Worm (Caenorhabditis elegans) whole organism, young adult: ENCODE data around the gene tbx-32.
"Not testable (repeated sequence)": the region's sequence is repeated elsewhere in the genome, so short reads cannot be mapped to it uniquely, and the experiment has no call there.

Experiments
- B0035.1 ChIP-seq: sonication (generic microtip); optimal IDR thresholded peaks from 2 replicates; lab custom pipeline; 2016; ENCODE audit warnings: missing genetic modification characterization, mild to moderate bottlenecking, missing compliant biosample characterization, missing genotype, missing genetic modification reagents
- B0261.1 ChIP-seq: sonication (generic microtip); optimal IDR thresholded peaks from 2 replicates; lab custom pipeline; 2016; ENCODE audit warnings: mild to moderate bottlenecking, missing genetic modification characterization, moderate library complexity, missing compliant biosample characterization
- C06A6.2 ChIP-seq: fragments of 200-800 bp; sonication (Bioruptor generic); conservative IDR thresholded peaks from 2 replicates; pipeline ENCODE4 v1.3.6; 2022; ENCODE audit warnings: missing genetic modification characterization, missing compliant biosample characterization
- D2030.7 ChIP-seq: fragments of 200-800 bp; sonication (Bioruptor generic); IDR thresholded peaks from 2 replicates; pipeline ENCODE4 v1.3.6; 2022; ENCODE audit warnings: missing genetic modification reagents, missing genetic modification characterization, missing compliant biosample characterization
- F10E7.11 ChIP-seq: sonication (generic microtip); optimal IDR thresholded peaks from 2 replicates; lab custom pipeline; 2017; ENCODE audit warnings: mild to moderate bottlenecking, missing genetic modification characterization, moderate library complexity, missing compliant biosample characterization
- F37B4.10 ChIP-seq: fragments of 200-800 bp; sonication (Bioruptor generic); IDR thresholded peaks from 2 replicates; pipeline ENCODE4 v1.3.6; 2022; ENCODE audit warnings: missing genetic modification characterization, missing compliant biosample characterization
- F57A8.1 ChIP-seq: fragments of 200-800 bp; sonication (Bioruptor generic); optimal IDR thresholded peaks from 2 replicates; lab custom pipeline; 2018; ENCODE audit warnings: mild to moderate bottlenecking, missing genetic modification characterization, moderate library complexity, missing compliant biosample characterization
- F57C9.4 ChIP-seq: sonication (generic microtip); optimal IDR thresholded peaks from 2 replicates; lab custom pipeline; 2017; ENCODE audit warnings: mild to moderate bottlenecking, missing genetic modification characterization, missing compliant biosample characterization
- Y79H2A.3 ChIP-seq: fragments of 200-800 bp; sonication (Bioruptor generic); conservative IDR thresholded peaks from 2 replicates; pipeline ENCODE4 v1.3.6; 2022; ENCODE audit warnings: missing genetic modification reagents, missing genetic modification characterization, missing compliant biosample characterization
- attf-5 ChIP-seq: fragments of 200-800 bp; sonication (Bioruptor generic); optimal IDR thresholded peaks from 2 replicates; lab custom pipeline; 2018; ENCODE audit warnings: mild to moderate bottlenecking, missing genetic modification characterization, missing compliant biosample characterization
- cebp-2 ChIP-seq: fragments of 200-800 bp; sonication (Bioruptor generic); IDR thresholded peaks from 2 replicates; pipeline ENCODE4 v1.3.6; 2022; ENCODE audit warnings: missing genetic modification characterization, missing compliant biosample characterization
- ceh-27 ChIP-seq: fragments of 200-800 bp; sonication (Bioruptor generic); optimal IDR thresholded peaks from 2 replicates; lab custom pipeline; 2018; ENCODE audit warnings: mild to moderate bottlenecking, missing genetic modification characterization, moderate library complexity, missing compliant biosample characterization
- ceh-91 ChIP-seq: fragments of 200-800 bp; sonication (Bioruptor generic); IDR thresholded peaks from 2 replicates; pipeline ENCODE4 v1.3.6; 2022; ENCODE audit warnings: missing genetic modification reagents, missing genetic modification characterization, missing compliant biosample characterization
- dox-1 ChIP-seq: fragments of 200-800 bp; sonication (Bioruptor generic); IDR thresholded peaks from 2 replicates; pipeline ENCODE4 v1.3.6; 2022; ENCODE audit warnings: missing genetic modification reagents, missing genetic modification characterization, missing compliant biosample characterization
- egrh-3 ChIP-seq: fragments of 200-800 bp; sonication (Bioruptor generic); IDR thresholded peaks from 2 replicates; pipeline ENCODE4 v1.3.6; 2022; ENCODE audit warnings: missing genetic modification reagents, missing genetic modification characterization, missing compliant biosample characterization
- ets-4 ChIP-seq: fragments of 200-800 bp; sonication (Bioruptor generic); optimal IDR thresholded peaks from 2 replicates; lab custom pipeline; 2018; ENCODE audit warnings: mild to moderate bottlenecking, missing genetic modification characterization, missing compliant biosample characterization
- him-1 ChIP-seq: sonication (generic microtip); optimal IDR thresholded peaks from 2 replicates; lab custom pipeline; 2016; ENCODE audit warnings: missing genotype, missing genetic modification reagents, missing genetic modification characterization, missing compliant biosample characterization
- hmg-20 ChIP-seq: fragments of 200-800 bp; sonication (Bioruptor generic); IDR thresholded peaks from 2 replicates; pipeline ENCODE4 v1.3.6; 2022; ENCODE audit warnings: missing genetic modification reagents, missing genetic modification characterization, missing compliant biosample characterization
- lin-26 ChIP-seq: fragments of 200-800 bp; sonication (Bioruptor generic); IDR thresholded peaks from 2 replicates; pipeline ENCODE4 v1.3.6; 2022; ENCODE audit warnings: missing genetic modification reagents, missing genetic modification characterization, missing compliant biosample characterization
- lin-54 ChIP-seq: fragments of 200-800 bp; sonication (Bioruptor generic); optimal IDR thresholded peaks from 2 replicates; lab custom pipeline; 2018; ENCODE audit warnings: mild to moderate bottlenecking, missing genetic modification characterization, missing compliant biosample characterization
- madf-6 ChIP-seq: fragments of 200-800 bp; sonication (Bioruptor generic); IDR thresholded peaks from 2 replicates; pipeline ENCODE4 v1.3.6; 2022; ENCODE audit warnings: missing genetic modification reagents, missing genetic modification characterization, missing compliant biosample characterization
- madf-8 ChIP-seq: fragments of 200-800 bp; sonication (Bioruptor generic); conservative IDR thresholded peaks from 2 replicates; pipeline ENCODE4 v1.3.6; 2022; ENCODE audit warnings: missing genetic modification reagents, missing genetic modification characterization, missing compliant biosample characterization
- mcd-1 ChIP-seq: fragments of 200-800 bp; sonication (Bioruptor generic); IDR thresholded peaks from 2 replicates; pipeline ENCODE4 v1.3.6; 2022; ENCODE audit warnings: missing genetic modification reagents, missing genetic modification characterization, missing compliant biosample characterization
- nfya-2 ChIP-seq: fragments of 200-800 bp; sonication (Bioruptor generic); IDR thresholded peaks from 2 replicates; pipeline ENCODE4 v1.3.6; 2022; ENCODE audit warnings: missing genetic modification reagents, missing genetic modification characterization, missing compliant biosample characterization
- rpc-1 ChIP-seq, 2 experiments: fragments of 150-350 bp in 1 of 2; sonication (generic microtip) in 1 of 2; optimal IDR thresholded peaks; 2 replicates each; lab custom pipeline; 2014 to 2018; ENCODE audit warnings: missing biosample characterization in 1 of 2, missing genetic modification characterization in 1 of 2, missing genetic modification reagents in 1 of 2, missing genotype in 1 of 2
- sea-2 ChIP-seq: fragments of 200-800 bp; sonication (Bioruptor generic); IDR thresholded peaks from 2 replicates; pipeline ENCODE4 v1.3.6; 2022; ENCODE audit warnings: missing genetic modification characterization, missing compliant biosample characterization
- snpc-4 ChIP-seq, 5 experiments: fragments of 150-350 bp in 1 of 5; sonication (generic microtip) in 4 of 5; optimal IDR thresholded peaks; 2 replicates each; lab custom pipeline; 2014 to 2018; ENCODE audit warnings: missing genetic modification characterization in 5 of 5, missing biosample characterization in 3 of 5, antibody characterized with exemption in 2 of 5, mild to moderate bottlenecking in 2 of 5, missing compliant biosample characterization in 2 of 5, missing genotype in 2 of 5, moderate library complexity in 2 of 5, missing genetic modification reagents in 1 of 5
- somi-1 ChIP-seq: fragments of 200-800 bp; sonication (Bioruptor generic); optimal IDR thresholded peaks from 2 replicates; lab custom pipeline; 2018; ENCODE audit warnings: mild to moderate bottlenecking, missing genetic modification characterization, missing compliant biosample characterization
- tbp1 ChIP-seq: fragments of 200-800 bp; sonication (Bioruptor generic); optimal IDR thresholded peaks from 2 replicates; lab custom pipeline; 2018; ENCODE audit warnings: mild to moderate bottlenecking, missing genetic modification characterization, missing compliant biosample characterization
- unc-62 ChIP-seq: fragments of 150-350 bp; optimal IDR thresholded peaks from 2 replicates; lab custom pipeline; 2014; ENCODE audit warnings: missing biosample characterization, missing genetic modification reagents, missing genetic modification characterization
- zfh-2 ChIP-seq: fragments of 200-800 bp; sonication (Bioruptor generic); conservative IDR thresholded peaks from 2 replicates; pipeline ENCODE4 v1.3.6; 2022; ENCODE audit warnings: missing genetic modification reagents, missing genetic modification characterization, missing compliant biosample characterization
- ztf-26 ChIP-seq: sonication (generic microtip); optimal IDR thresholded peaks from 2 replicates; lab custom pipeline; 2017; ENCODE audit warnings: missing genetic modification characterization, missing compliant biosample characterization

The tbx-32 gene

DNA sequence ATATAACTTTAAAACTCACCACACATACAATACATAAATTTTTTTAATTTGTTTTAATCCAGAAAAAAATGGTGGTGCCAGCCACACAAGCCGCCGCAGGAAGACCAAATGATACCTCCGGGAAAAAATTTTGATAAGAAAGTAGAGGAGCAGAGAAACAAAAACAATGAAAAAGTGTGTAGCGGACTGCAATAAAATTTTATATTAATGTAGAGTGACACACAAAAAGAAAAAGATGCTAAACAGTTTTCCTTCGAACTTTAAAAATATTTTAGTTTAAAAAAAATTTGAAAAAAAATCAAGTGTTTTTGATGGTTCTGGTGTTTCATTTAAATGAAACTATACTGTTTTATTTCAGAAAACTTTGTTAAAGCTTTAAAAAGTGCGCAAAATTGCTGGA, 34.7 kb downstream of the tbx-32 start, which contains the start of gene C36C9.12:
Gene C36C9.12, minus strand, starts transcription at position 101 of the 400 bp plus-strand sequence.
- not testable (repeated sequence) for TF ChIP-seq sea-2 (GFP tag; lab: Robert Waterston, UW); F10E7.11 (tag; lab: Kevin White, UChicago); zfh-2 (GFP tag; lab: Robert Waterston, UW)

DNA sequence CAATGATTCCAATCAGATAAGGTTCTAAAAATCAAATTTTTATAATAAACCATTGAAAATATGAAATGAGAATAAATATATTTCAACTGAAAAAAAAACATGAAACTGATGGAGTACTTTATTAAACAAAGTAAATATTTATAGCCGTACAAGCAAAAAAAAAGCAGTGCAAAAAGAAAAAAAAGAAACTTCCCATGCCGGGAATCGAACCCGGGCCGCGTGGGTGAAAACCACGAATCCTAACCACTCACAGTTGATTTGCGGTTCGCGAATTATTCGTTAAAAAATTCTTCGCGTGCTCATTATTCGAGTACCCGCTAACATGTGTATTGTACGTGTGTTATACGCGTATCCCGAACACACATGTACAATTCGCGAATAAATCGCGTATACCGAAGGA, 35.6 kb downstream of the tbx-32 start, which contains the start of gene C36C9.6:
Gene C36C9.6, minus strand, starts transcription at position 101 of the 400 bp plus-strand sequence.
- not testable (repeated sequence) for TF ChIP-seq snpc-4 (GFP tag; optimal IDR thresholded peaks at IDR 0.05; lab: Kevin White, UChicago); snpc-4 (tag; optimal IDR thresholded peaks at IDR 0.05; lab: Kevin White, UChicago); Y79H2A.3 (GFP tag; lab: Robert Waterston, UW); F37B4.10 (GFP tag; lab: Robert Waterston, UW)

DNA sequence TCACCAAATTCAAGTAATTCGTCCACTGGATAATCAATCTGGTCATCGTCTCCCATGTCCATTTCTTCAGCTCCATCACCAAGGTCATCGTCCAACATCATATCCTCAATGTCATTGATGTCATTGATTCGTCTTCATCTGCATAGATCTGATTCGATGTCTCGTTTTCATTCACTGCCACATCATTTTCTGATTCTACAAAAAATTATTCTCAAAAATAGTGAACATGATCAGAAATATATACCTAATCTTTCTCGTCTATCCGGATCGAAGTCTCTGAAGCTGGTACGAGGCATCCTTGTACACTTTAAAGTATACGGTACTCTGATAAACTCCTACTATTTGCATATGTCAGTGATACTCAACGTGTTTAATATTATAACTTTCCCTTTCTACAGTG, 41.6 kb downstream of the tbx-32 start, which contains the start of gene C36C9.4:
Gene C36C9.4, minus strand, starts transcription at position 101 of the 400 bp plus-strand sequence.
- not testable (repeated sequence) for TF ChIP-seq ets-4 (GFP tag; lab: Kevin White, UChicago); F10E7.11 (tag; lab: Kevin White, UChicago); hmg-20 (GFP tag; lab: Robert Waterston, UW)

DNA sequence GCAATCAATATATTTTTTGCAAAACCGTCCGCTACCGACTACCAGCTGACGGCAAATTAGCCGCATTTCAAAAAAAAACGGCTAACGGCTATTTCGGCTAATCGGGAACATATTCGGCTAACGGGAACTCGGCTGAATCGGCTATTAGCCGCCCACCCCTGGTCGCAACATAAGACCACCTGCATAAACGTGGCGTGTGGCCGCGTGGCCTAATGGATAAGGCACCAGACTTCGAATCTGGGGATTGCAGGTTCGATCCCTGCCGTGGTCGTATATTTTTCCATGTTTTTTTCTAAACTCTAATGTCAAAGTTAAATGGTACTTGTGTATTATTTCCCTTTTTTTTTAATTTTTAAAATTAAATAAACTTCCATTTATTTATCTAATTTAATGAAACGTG, 43.2 kb downstream of the tbx-32 start:
- peak; percentile 51 for TF ChIP-seq B0261.1 (tag; lab: Kevin White, UChicago)
- TF ChIP-seq ceh-91 (GFP tag; lab: Robert Waterston, UW) = 0 out of 2 replicates have a peak, but pooled peaks have one; percentile 28
- peak; percentile 80 for TF ChIP-seq tbp1 (GFP tag; lab: Kevin White, UChicago)
- TF ChIP-seq D2030.7 = peak; percentile 36; the same call in 1 of the 2 replicates
- peak; percentile 19 for TF ChIP-seq rpc-1 (optimal IDR thresholded peaks at IDR 0.05; lab: Kevin White, UChicago)
- TF ChIP-seq rpc-1 (tag; optimal IDR thresholded peaks at IDR 0.05; lab: Kevin White, UChicago) = peak; percentile 73
- TF ChIP-seq zfh-2 (GFP tag; lab: Robert Waterston, UW) = peak; percentile 33; the same call in 1 of the 2 replicates
- TF ChIP-seq ceh-27 (GFP tag; lab: Kevin White, UChicago) = no peak
- TF ChIP-seq C06A6.2 (GFP tag; lab: Robert Waterston, UW) = no peak
- peak; percentile 64 for TF ChIP-seq him-1 (tag; lab: Kevin White, UChicago)
- TF ChIP-seq, all 124 proteins: peak for 7

DNA sequence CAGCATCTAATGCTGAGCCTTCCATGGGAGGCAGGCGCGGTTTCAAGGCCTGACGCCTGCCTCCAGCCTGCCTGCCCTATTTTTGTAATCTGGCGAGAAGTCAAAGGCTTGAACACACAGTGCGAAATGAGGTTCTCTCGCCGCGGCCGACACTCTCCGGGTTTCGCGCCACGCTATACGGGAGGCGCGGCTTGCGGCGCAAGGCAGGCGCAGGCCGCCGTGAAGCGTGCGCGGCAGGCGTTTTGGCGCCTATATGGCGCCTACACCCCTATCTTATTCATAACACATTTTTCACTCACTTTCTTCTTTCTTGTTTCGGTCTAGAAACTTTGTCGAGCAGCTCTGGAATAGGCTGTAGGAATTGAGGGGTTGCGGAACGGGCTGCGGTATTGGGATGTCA, 47.7 kb downstream of the tbx-32 start:
- TF ChIP-seq egrh-3 (GFP tag; lab: Robert Waterston, UW) = peak; percentile 70; the same call in 1 of the 2 replicates
- no peak for TF ChIP-seq lin-26 (GFP tag; lab: Robert Waterston, UW)
- peak; percentile 94 for TF ChIP-seq zfh-2 (GFP tag; lab: Robert Waterston, UW)
- 0 out of 2 replicates have a peak, but pooled peaks have one; percentile 48 for TF ChIP-seq cebp-2
- no peak for TF ChIP-seq nfya-2 (GFP tag; lab: Robert Waterston, UW)
- no peak for TF ChIP-seq attf-5 (GFP tag; lab: Kevin White, UChicago)

ce11 chrX:1703840-1704239, 48.5 kb downstream of the tbx-32 start, which contains the start of gene C36C9.5:
Gene C36C9.5, minus strand, starts transcription at chrX:1703940.
- TF ChIP-seq ztf-26 (tag; lab: Kevin White, UChicago) = no peak
- no peak for TF ChIP-seq lin-54
- TF ChIP-seq unc-62 (GFP tag; lab: Kevin White, UChicago) = no peak
- TF ChIP-seq madf-6 (GFP tag; lab: Robert Waterston, UW) = no peak
- TF ChIP-seq F37B4.10 (GFP tag; lab: Robert Waterston, UW) = no peak
- TF ChIP-seq, all 124 proteins: peak for 0

- no peak for TF ChIP-seq somi-1 (GFP tag; lab: Kevin White, UChicago)
- no peak for TF ChIP-seq dox-1 (GFP tag; lab: Robert Waterston, UW)
- TF ChIP-seq B0035.1 (tag; lab: Kevin White, UChicago) = no peak
- no peak for TF ChIP-seq mcd-1 (GFP tag; lab: Robert Waterston, UW)
- TF ChIP-seq madf-8 = no peak
- no peak for TF ChIP-seq F57A8.1 (GFP tag; lab: Kevin White, UChicago)
- TF ChIP-seq F57C9.4 (tag; lab: Kevin White, UChicago) = no peak
Measured at ce11 chrX:1706538-1706937, 51.2 kb downstream of the tbx-32 start, which contains the start of gene F07G6.5. Gene F07G6.5, minus strand, starts transcription at chrX:1706638.
